Worm (Caenorhabditis elegans): ENCODE data around the gene tag-241.

- TF ChIP-seq nhr-12 (tag; optimal IDR thresholded peaks at IDR 0.05) (no peak), elt-1 (tag; optimal IDR thresholded peaks at IDR 0.05; ENCODE audit: borderline replicate concordance, insufficient read depth) (no peak), unc-62 (GFP tag; optimal IDR thresholded peaks at IDR 0.05) (no peak), snpc-4 (tag; optimal IDR thresholded peaks at IDR 0.05) (no peak), cnd-1 (tag; optimal IDR thresholded peaks at IDR 0.05) (no peak), elt-3 (tag; optimal IDR thresholded peaks at IDR 0.05) (no peak), blmp-1 (tag; optimal IDR thresholded peaks at IDR 0.05) (no peak), lin-13 (tag; optimal IDR thresholded peaks at IDR 0.05) (no peak), nhr-76 (tag; optimal IDR thresholded peaks at IDR 0.05) (no peak)
Measured at ce11 chrX:11854432-11854831, 30.6 kb downstream of the tag-241 start.

Data from whole organism, mixed stage, embryonic.